Fruit fly (Drosophila melanogaster) whole organism, embryonic: ENCODE results near the gene Lipt2.
A peak's percentile ranks its signal among the peaks of the same experiment; 100 is the strongest.

Experiments
- B-H1 ChIP-seq: fragments of 200-800 bp; sonication (Bioruptor generic); IDR thresholded peaks from 3 replicates; pipeline ENCODE4 v1.3.6; 2022; ENCODE audit warnings: missing biosample characterization, missing genetic modification characterization
- CG10321 ChIP-seq: fragments of 200-800 bp; sonication (Bioruptor generic); IDR thresholded peaks from 2 replicates; pipeline ENCODE4 v1.3.6; 2022; ENCODE audit warnings: missing biosample characterization, missing genetic modification characterization
- CG11398 ChIP-seq: fragments of 200-800 bp; sonication (Bioruptor generic); optimal IDR thresholded peaks from 2 replicates; lab custom pipeline; 2016; ENCODE audit warnings: missing biosample characterization, missing genetic modification characterization
- CG11504 ChIP-seq: fragments of 200-800 bp; sonication (Bioruptor generic); optimal IDR thresholded peaks from 3 replicates; lab custom pipeline; 2019; ENCODE audit warnings: missing biosample characterization, mild to moderate bottlenecking, missing genetic modification characterization, moderate library complexity
- CG12104 ChIP-seq: fragments of 200-800 bp; sonication (Bioruptor generic); optimal IDR thresholded peaks from 3 replicates; lab custom pipeline; 2016; ENCODE audit warnings: missing biosample characterization, missing genetic modification characterization
- CG13296 ChIP-seq: fragments of 200-800 bp; sonication (Bioruptor generic); optimal IDR thresholded peaks from 3 replicates; lab custom pipeline; 2018; ENCODE audit warnings: missing biosample characterization, mild to moderate bottlenecking, missing genetic modification characterization
- CG14710 ChIP-seq: fragments of 200-800 bp; sonication (Bioruptor generic); optimal IDR thresholded peaks from 3 replicates; lab custom pipeline; 2019; ENCODE audit warnings: missing biosample characterization, mild to moderate bottlenecking, missing genetic modification characterization, moderate library complexity
- CG15514 ChIP-seq: fragments of 200-800 bp; sonication (Bioruptor generic); optimal IDR thresholded peaks from 3 replicates; lab custom pipeline; 2017; ENCODE audit warnings: missing biosample characterization, missing genetic modification characterization, mild to moderate bottlenecking, moderate library complexity, missing genetic modification reagents
- CG16813 ChIP-seq: fragments of 200-800 bp; sonication (Bioruptor generic); IDR thresholded peaks from 3 replicates; pipeline ENCODE4 v1.3.6; 2022; ENCODE audit warnings: missing biosample characterization, missing genetic modification characterization; ENCODE audit not compliant: partially characterized antibody
- CG17328 ChIP-seq: fragments of 200-800 bp; sonication (Bioruptor generic); IDR thresholded peaks from 2 replicates; pipeline ENCODE4 v1.3.6; 2022; ENCODE audit warnings: missing biosample characterization, missing genetic modification characterization
- CG31224 ChIP-seq: fragments of 200-800 bp; sonication (Bioruptor generic); IDR thresholded peaks from 2 replicates; pipeline ENCODE4 v1.3.6; 2022; ENCODE audit warnings: missing biosample characterization, missing genetic modification characterization
- CG33557 ChIP-seq: fragments of 200-800 bp; sonication (Bioruptor generic); optimal IDR thresholded peaks from 2 replicates; lab custom pipeline; 2019; ENCODE audit warnings: missing biosample characterization, mild to moderate bottlenecking, missing genetic modification characterization, moderate library complexity
- CG3847 ChIP-seq: fragments of 200-800 bp; sonication (Bioruptor generic); IDR thresholded peaks from 2 replicates; pipeline ENCODE4 v1.3.6; 2022; ENCODE audit warnings: missing biosample characterization, missing genetic modification characterization
- CG4707 ChIP-seq: fragments of 200-800 bp; sonication (Bioruptor generic); optimal IDR thresholded peaks from 2 replicates; lab custom pipeline; 2018; ENCODE audit warnings: missing biosample characterization, mild to moderate bottlenecking, missing genetic modification characterization, moderate library complexity
- CG4820 ChIP-seq: fragments of 200-800 bp; sonication (Bioruptor generic); optimal IDR thresholded peaks from 3 replicates; lab custom pipeline; 2016; ENCODE audit warnings: missing biosample characterization, missing genetic modification characterization
- CG9437 ChIP-seq: fragments of 200-800 bp; sonication (Bioruptor generic); optimal IDR thresholded peaks from 2 replicates; lab custom pipeline; 2018; ENCODE audit warnings: missing biosample characterization, mild to moderate bottlenecking, missing genetic modification characterization
- CHES-1-like ChIP-seq: fragments of 200-800 bp; sonication (Bioruptor generic); optimal IDR thresholded peaks from 2 replicates; lab custom pipeline; 2016; ENCODE audit warnings: missing biosample characterization, missing genetic modification characterization
- CoRest ChIP-seq: fragments of 200-800 bp; sonication (Bioruptor generic); optimal IDR thresholded peaks from 3 replicates; lab custom pipeline; 2018; ENCODE audit warnings: missing biosample characterization, mild to moderate bottlenecking, missing genetic modification characterization, moderate library complexity
- H15 ChIP-seq: fragments of 200-800 bp; sonication (Bioruptor generic); IDR thresholded peaks from 3 replicates; pipeline ENCODE4 v1.3.6; 2022; ENCODE audit warnings: missing biosample characterization, missing genetic modification characterization
- Hr78 ChIP-seq, 2 experiments: fragments of 200-800 bp in 1 of 2; fragments of >200 bp in 1 of 2; sonication (Bioruptor generic) in 1 of 2; optimal IDR thresholded peaks; 2 replicates each; lab custom pipeline; 2017 to 2019; ENCODE audit warnings: missing biosample characterization in 2 of 2, missing genetic modification characterization in 2 of 2, mild to moderate bottlenecking in 1 of 2, moderate library complexity in 1 of 2
- Lhr ChIP-seq: fragments of 200-800 bp; sonication (Bioruptor generic); optimal IDR thresholded peaks from 3 replicates; lab custom pipeline; 2017; ENCODE audit warnings: mild to moderate bottlenecking, missing biosample characterization, missing genetic modification reagents, missing genetic modification characterization
- Nf-YA ChIP-seq: fragments of 200-800 bp; sonication (Bioruptor generic); IDR thresholded peaks from 2 replicates; pipeline ENCODE4 v1.3.6; 2022; ENCODE audit warnings: missing biosample characterization, missing genetic modification characterization
- Rfx ChIP-seq: fragments of 200-800 bp; sonication (Bioruptor generic); IDR thresholded peaks from 2 replicates; pipeline ENCODE4 v1.3.6; 2022; ENCODE audit warnings: missing biosample characterization, missing genetic modification characterization
- Sin3A ChIP-seq: fragments of >200 bp; optimal IDR thresholded peaks from 2 replicates; lab custom pipeline; 2018
- Vsx1 ChIP-seq: fragments of 200-800 bp; sonication (Bioruptor generic); optimal IDR thresholded peaks from 2 replicates; lab custom pipeline; 2017; ENCODE audit warnings: missing biosample characterization, mild to moderate bottlenecking, missing genetic modification characterization, missing genetic modification reagents
- YL-1 ChIP-seq: fragments of 200-800 bp; sonication (Bioruptor generic); optimal IDR thresholded peaks from 3 replicates; lab custom pipeline; 2017; ENCODE audit warnings: missing biosample characterization, mild to moderate bottlenecking, missing genetic modification characterization
- ara ChIP-seq: fragments of 200-800 bp; sonication (Bioruptor generic); IDR thresholded peaks from 2 replicates; pipeline ENCODE4 v1.3.6; 2022; ENCODE audit warnings: missing biosample characterization, missing genetic modification characterization
- cato ChIP-seq: fragments of 200-800 bp; sonication (Bioruptor generic); optimal IDR thresholded peaks from 2 replicates; lab custom pipeline; 2016; ENCODE audit warnings: missing biosample characterization, missing genetic modification characterization, borderline replicate concordance
- chif ChIP-seq, 2 experiments: fragments of 200-800 bp; sonication (Bioruptor generic); optimal IDR thresholded peaks; 3 replicates each; lab custom pipeline; 2016; ENCODE audit warnings: missing biosample characterization in 2 of 2, missing genetic modification characterization in 2 of 2
- croc ChIP-seq: fragments of 200-800 bp; sonication (Bioruptor generic); conservative IDR thresholded peaks from 3 replicates; pipeline ENCODE4 v1.3.6; 2022; ENCODE audit warnings: missing biosample characterization, missing genetic modification characterization
- emc ChIP-seq: fragments of 200-800 bp; sonication (Bioruptor generic); optimal IDR thresholded peaks from 2 replicates; lab custom pipeline; 2016; ENCODE audit warnings: missing biosample characterization, missing genetic modification characterization
- ems ChIP-seq: fragments of 200-800 bp; sonication (Bioruptor generic); optimal IDR thresholded peaks from 3 replicates; lab custom pipeline; 2016; ENCODE audit warnings: missing biosample characterization, missing genetic modification characterization
- en ChIP-seq: fragments of 200-800 bp; sonication (Bioruptor generic); optimal IDR thresholded peaks from 2 replicates; lab custom pipeline; 2016; ENCODE audit warnings: missing biosample characterization, missing genetic modification characterization
- gfzf ChIP-seq: fragments of 200-800 bp; sonication (Bioruptor generic); optimal IDR thresholded peaks from 2 replicates; lab custom pipeline; 2016; ENCODE audit warnings: missing biosample characterization, mild to moderate bottlenecking, missing genetic modification characterization, moderate library complexity
- grau ChIP-seq: fragments of 200-800 bp; optimal IDR thresholded peaks from 3 replicates; lab custom pipeline; 2019; ENCODE audit warnings: missing biosample characterization, mild to moderate bottlenecking, missing genetic modification characterization, moderate library complexity
- gro ChIP-seq: fragments of 200-800 bp; sonication (Bioruptor generic); optimal IDR thresholded peaks from 2 replicates; lab custom pipeline; 2016; ENCODE audit warnings: missing biosample characterization, missing genetic modification characterization
- gsb ChIP-seq: fragments of 200-800 bp; sonication (Bioruptor generic); IDR thresholded peaks from 2 replicates; pipeline ENCODE4 v1.3.6; 2022; ENCODE audit warnings: missing biosample characterization, missing genetic modification characterization
- ham ChIP-seq: fragments of 200-800 bp; sonication (Bioruptor generic); IDR thresholded peaks from 2 replicates; pipeline ENCODE4 v1.3.6; 2022; ENCODE audit warnings: missing biosample characterization, missing genetic modification characterization
- insv ChIP-seq, 2 experiments: fragments of 200-800 bp; sonication (Bioruptor generic); optimal IDR thresholded peaks; 3 replicates each; lab custom pipeline; 2016 to 2018; ENCODE audit warnings: missing biosample characterization in 2 of 2, missing genetic modification characterization in 2 of 2
- jumu ChIP-seq: fragments of 200-800 bp; sonication (Bioruptor generic); optimal IDR thresholded peaks from 3 replicates; lab custom pipeline; 2016; ENCODE audit warnings: missing biosample characterization, missing genetic modification characterization
- maf-S ChIP-seq: fragments of 200-800 bp; sonication (Bioruptor generic); optimal IDR thresholded peaks from 2 replicates; lab custom pipeline; 2016; ENCODE audit warnings: missing biosample characterization, missing genetic modification characterization
- mirr ChIP-seq: fragments of 200-800 bp; sonication (Bioruptor generic); optimal IDR thresholded peaks from 3 replicates; lab custom pipeline; 2018; ENCODE audit warnings: missing biosample characterization, mild to moderate bottlenecking, missing genetic modification characterization
- org-1 ChIP-seq: fragments of 200-800 bp; sonication (Bioruptor generic); optimal IDR thresholded peaks from 2 replicates; lab custom pipeline; 2017; ENCODE audit warnings: missing biosample characterization, missing genetic modification characterization
- p53 ChIP-seq: fragments of 200-800 bp; sonication (Bioruptor generic); optimal IDR thresholded peaks from 2 replicates; lab custom pipeline; 2016; ENCODE audit warnings: missing biosample characterization, missing genetic modification characterization
- pho ChIP-seq: fragments of 200-800 bp; sonication (Bioruptor generic); optimal IDR thresholded peaks from 2 replicates; lab custom pipeline; 2016; ENCODE audit warnings: missing biosample characterization, missing genetic modification characterization
- pros ChIP-seq: fragments of 200-800 bp; sonication (Bioruptor generic); optimal IDR thresholded peaks from 3 replicates; lab custom pipeline; 2019; ENCODE audit warnings: missing biosample characterization, mild to moderate bottlenecking, missing genetic modification characterization, moderate library complexity
- psq ChIP-seq: fragments of 200-800 bp; sonication (Bioruptor generic); optimal IDR thresholded peaks from 2 replicates; lab custom pipeline; 2017; ENCODE audit warnings: missing biosample characterization, missing genetic modification characterization
- run ChIP-seq: fragments of 200-800 bp; sonication (Bioruptor generic); optimal IDR thresholded peaks from 3 replicates; lab custom pipeline; 2018; ENCODE audit warnings: missing biosample characterization, mild to moderate bottlenecking, missing genetic modification characterization
- stc ChIP-seq: fragments of 200-800 bp; sonication (Bioruptor generic); IDR thresholded peaks from 2 replicates; pipeline ENCODE4 v1.3.6; 2022; ENCODE audit warnings: missing biosample characterization, missing genetic modification characterization
- stwl ChIP-seq: fragments of 200-800 bp; sonication (Bioruptor generic); optimal IDR thresholded peaks from 3 replicates; lab custom pipeline; 2018; ENCODE audit warnings: missing biosample characterization, mild to moderate bottlenecking, missing genetic modification characterization, moderate library complexity
- wek ChIP-seq: fragments of 200-800 bp; sonication (Bioruptor generic); optimal IDR thresholded peaks from 3 replicates; lab custom pipeline; 2018; ENCODE audit warnings: missing biosample characterization, mild to moderate bottlenecking, missing genetic modification characterization, moderate library complexity

Gene Lipt2

DNA sequence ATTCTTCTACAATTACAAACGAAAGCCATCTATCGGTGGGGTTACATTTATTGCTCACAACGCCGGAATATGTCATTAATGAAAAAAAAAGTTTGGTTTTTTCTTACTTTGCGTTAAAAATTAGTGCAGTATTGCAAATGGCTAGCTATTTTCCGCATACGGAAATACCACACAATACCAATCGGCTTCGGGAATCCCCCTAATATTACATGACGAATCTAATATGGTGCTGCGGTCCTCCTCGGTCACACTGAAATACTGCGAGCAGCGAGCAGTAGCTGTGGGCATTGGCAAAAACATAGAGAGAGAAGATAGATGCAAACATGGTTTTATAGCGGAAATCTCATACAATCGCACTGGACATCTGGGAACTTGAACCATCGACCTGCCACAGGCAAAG is 49.6 kb downstream of the Lipt2 start, which contains the start of gene tub (continued):
- TF ChIP-seq maf-S (GFP tag; lab: Kevin White, UChicago): peak; percentile 12
- no peak for TF ChIP-seq org-1 (GFP tag; lab: Kevin White, UChicago)
- no peak for TF ChIP-seq CG4707 (GFP tag; lab: Kevin White, UChicago)
- TF ChIP-seq psq (GFP tag; lab: Kevin White, UChicago): peak; percentile 32
- no peak for TF ChIP-seq CG11504 (tag; lab: Kevin White, UChicago)
- peak; percentile 49 for TF ChIP-seq CoRest (tag; lab: Kevin White, UChicago)
- TF ChIP-seq stwl: peak; percentile 73
- no peak for TF ChIP-seq Vsx1 (GFP tag; lab: Kevin White, UChicago)
- TF ChIP-seq ham (GFP tag; lab: Robert Waterston, UW): no peak
- TF ChIP-seq H15 (GFP tag; lab: Robert Waterston, UW): no peak
- TF ChIP-seq chif (GFP tag; optimal IDR thresholded peaks at IDR 0.05; lab: Kevin White, UChicago): peak; percentile 20 to 51
- TF ChIP-seq pros (GFP tag; lab: Kevin White, UChicago): no peak
- peak; percentile 83 for TF ChIP-seq gfzf (GFP tag; lab: Kevin White, UChicago)
- no peak for TF ChIP-seq CG31224 (GFP tag; lab: Robert Waterston, UW)
- TF ChIP-seq pho: peak; percentile 15
- TF ChIP-seq gro (GFP tag; lab: Kevin White, UChicago): peak; percentile 31
- TF ChIP-seq insv (GFP tag; optimal IDR thresholded peaks at IDR 0.05; lab: Kevin White, UChicago): peak in 1 of 2 experiments; percentile 8
- TF ChIP-seq CG9437 (GFP tag; lab: Kevin White, UChicago): peak; percentile 8
- TF ChIP-seq CG17328: 0 out of 2 replicates have a peak, but pooled peaks have one; percentile 26
- no peak for TF ChIP-seq CG16813 (GFP tag; lab: Robert Waterston, UW)
- TF ChIP-seq Lhr (GFP tag; lab: Kevin White, UChicago): peak; percentile 62
- TF ChIP-seq cato: no peak
- no peak for TF ChIP-seq CG10321
- TF ChIP-seq croc: no peak
- TF ChIP-seq jumu: peak; percentile 13
- no peak for TF ChIP-seq CG33557
- TF ChIP-seq ems (GFP tag; lab: Kevin White, UChicago): no peak
- TF ChIP-seq Hr78 (GFP tag; optimal IDR thresholded peaks at IDR 0.05; lab: Kevin White, UChicago): no peak
- no peak for TF ChIP-seq p53 (GFP tag; lab: Kevin White, UChicago)
- no peak for TF ChIP-seq CG12104 (GFP tag; lab: Kevin White, UChicago)
- TF ChIP-seq grau (tag; lab: Kevin White, UChicago): peak; percentile 50
- no peak for TF ChIP-seq stc
- TF ChIP-seq Nf-YA (GFP tag; lab: Robert Waterston, UW): no peak
- TF ChIP-seq run (tag; lab: Kevin White, UChicago): no peak
- TF ChIP-seq CG14710: peak; percentile 57
- TF ChIP-seq Rfx (GFP tag; lab: Robert Waterston, UW): peak; percentile 66
- peak; percentile 30 for TF ChIP-seq CG11398
- peak; percentile 6; the same call in 1 of the 2 replicates for TF ChIP-seq ara (GFP tag; lab: Robert Waterston, UW)
- TF ChIP-seq YL-1 (GFP tag; lab: Kevin White, UChicago): peak; percentile 45
- peak; percentile 1 for TF ChIP-seq emc (GFP tag; lab: Kevin White, UChicago)
- peak; percentile 23 for TF ChIP-seq CG13296 (GFP tag; lab: Kevin White, UChicago)
- peak; percentile 73 for TF ChIP-seq CG15514
- no peak for TF ChIP-seq en (GFP tag; lab: Kevin White, UChicago)
- peak; percentile 24 for TF ChIP-seq CG4820 (GFP tag; lab: Kevin White, UChicago)
- TF ChIP-seq gsb (GFP tag; lab: Robert Waterston, UW): no peak
- TF ChIP-seq CG3847 (GFP tag; lab: Robert Waterston, UW): peak; percentile 62; the same call in 1 of the 2 replicates
- peak; percentile 44 for TF ChIP-seq CHES-1-like (GFP tag; lab: Kevin White, UChicago)
- TF ChIP-seq mirr: no peak
- TF ChIP-seq Sin3A (lab: Kevin White, UChicago): peak; percentile 16
- peak; percentile 98 for TF ChIP-seq wek (GFP tag; lab: Kevin White, UChicago)
- no peak for TF ChIP-seq B-H1 (GFP tag; lab: Robert Waterston, UW)
